Worm (Caenorhabditis elegans): ENCODE data around the gene cest-9.1.

cest-9.1 gene

DNA sequence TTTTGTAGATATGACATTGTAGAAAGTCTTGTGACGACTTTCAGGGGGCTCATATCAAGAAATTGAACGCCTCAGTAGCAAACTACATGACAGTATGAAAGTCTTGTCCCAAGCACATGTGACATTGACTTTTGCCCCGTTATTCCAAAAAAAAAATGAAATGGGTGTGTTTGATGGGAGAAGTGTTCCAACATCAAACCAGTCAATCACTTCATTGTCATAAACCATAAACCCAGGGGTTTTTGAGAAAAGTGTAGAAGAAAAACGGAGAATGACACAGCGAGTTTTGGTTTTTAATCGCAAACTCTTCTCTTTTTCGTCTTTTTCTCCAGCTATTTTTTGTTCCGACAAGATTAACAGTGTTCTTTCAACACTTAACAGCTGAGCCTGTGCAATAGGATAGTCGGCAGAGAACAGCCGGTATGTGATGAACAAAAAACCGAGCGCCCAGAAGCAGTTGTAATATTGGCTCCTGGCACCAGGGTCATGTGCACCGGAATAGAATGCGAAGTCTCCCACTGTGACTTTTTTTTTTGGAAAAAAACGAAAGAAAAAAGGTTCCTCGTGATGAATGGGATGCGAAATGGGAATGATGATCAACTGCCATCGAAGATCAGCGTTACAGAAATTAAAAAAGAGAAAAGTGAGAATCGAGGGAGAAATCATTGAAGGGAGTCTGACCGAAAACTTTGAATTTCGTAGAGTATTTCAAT lies 40.0 kb upstream of the cest-9.1 start:
- TF ChIP-seq hlh-1 (tag; optimal IDR thresholded peaks at IDR 0.05): peak; percentile 1
- no peak for TF ChIP-seq cnd-1 (tag; optimal IDR thresholded peaks at IDR 0.05)

ce11 chrX:12186592-12186991 lies 39.4 kb upstream of the cest-9.1 start:
- no peak for TF ChIP-seq ceh-43 (GFP tag; optimal IDR thresholded peaks at IDR 0.05)
- no peak for TF ChIP-seq ham-2 (GFP tag; optimal IDR thresholded peaks at IDR 0.05)
- TF ChIP-seq elt-1 (tag; optimal IDR thresholded peaks at IDR 0.05; ENCODE audit: borderline replicate concordance, insufficient read depth): no peak
- no peak for TF ChIP-seq ztf-11 (tag; optimal IDR thresholded peaks at IDR 0.05)
- no peak for TF ChIP-seq mep-1 (tag; optimal IDR thresholded peaks at IDR 0.05)
- no peak for TF ChIP-seq nhr-76 (tag; optimal IDR thresholded peaks at IDR 0.05)
- no peak for TF ChIP-seq ceh-83 (GFP tag; optimal IDR thresholded peaks at IDR 0.05)
- no peak for TF ChIP-seq ces-1 (GFP tag; optimal IDR thresholded peaks at IDR 0.05)

DNA sequence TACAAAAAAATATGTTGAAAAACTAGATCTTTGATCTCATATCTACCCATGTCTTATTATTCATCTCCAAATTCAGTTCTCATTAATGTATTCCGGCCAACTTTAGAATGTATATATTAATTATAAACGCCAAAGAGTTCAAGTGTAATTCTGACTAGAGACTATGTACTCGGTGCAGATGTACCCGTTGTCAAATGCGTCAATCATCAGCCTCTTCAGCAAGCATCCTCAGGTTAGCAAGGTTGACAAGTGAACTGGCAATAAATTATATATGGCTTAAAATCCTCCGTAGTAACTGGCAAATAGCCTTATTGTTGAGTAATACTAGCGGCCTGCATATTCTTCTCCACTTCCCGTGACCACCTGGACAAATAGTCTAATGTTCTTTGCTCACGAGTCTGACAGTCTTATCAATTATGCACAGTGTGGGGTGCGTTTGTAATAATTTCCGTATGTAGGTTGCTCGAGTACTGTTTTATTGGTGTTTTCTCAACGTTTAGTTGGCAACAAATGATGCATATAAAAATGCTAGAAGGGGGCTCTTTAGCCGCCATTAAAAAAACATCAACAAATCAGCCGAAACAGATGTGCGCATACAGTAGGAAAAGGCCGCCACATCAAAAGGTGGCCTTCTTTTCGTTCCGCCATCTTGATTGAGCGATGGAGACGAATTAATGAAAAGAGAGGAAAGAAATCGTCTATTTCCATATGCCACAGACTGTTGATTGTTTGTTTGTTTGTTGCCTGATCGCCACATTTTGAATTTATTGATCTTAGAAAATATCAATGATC lies 37.5 kb upstream of the cest-9.1 start:
- no peak for TF ChIP-seq unc-120 (tag; optimal IDR thresholded peaks at IDR 0.05; ENCODE audit: poor library complexity, severe bottlenecking)
- no peak for TF ChIP-seq mep-1 (tag; optimal IDR thresholded peaks at IDR 0.05)
- TF ChIP-seq unc-62 (GFP tag; optimal IDR thresholded peaks at IDR 0.05): peak; percentile 21
- TF ChIP-seq lin-32 (GFP tag; optimal IDR thresholded peaks at IDR 0.05): peak; percentile 60
- TF ChIP-seq ztf-11 (tag; optimal IDR thresholded peaks at IDR 0.05): no peak
- TF ChIP-seq ceh-43 (GFP tag; optimal IDR thresholded peaks at IDR 0.05): no peak
- no peak for TF ChIP-seq mab-5 (tag; optimal IDR thresholded peaks at IDR 0.05)
- no peak for TF ChIP-seq nhr-237 (tag; optimal IDR thresholded peaks at IDR 0.05)
- TF ChIP-seq sem-2 (GFP tag; optimal IDR thresholded peaks at IDR 0.05): no peak
- no peak for TF ChIP-seq blmp-1 (tag; optimal IDR thresholded peaks at IDR 0.05)
- no peak for TF ChIP-seq elt-3 (tag; optimal IDR thresholded peaks at IDR 0.05)
- TF ChIP-seq lin-13 (tag; optimal IDR thresholded peaks at IDR 0.05): no peak
- no peak for TF ChIP-seq nhr-76 (tag; optimal IDR thresholded peaks at IDR 0.05)
- TF ChIP-seq lsy-2 (tag; optimal IDR thresholded peaks at IDR 0.05): no peak
- peak; percentile 46 for TF ChIP-seq nhr-2 (tag; optimal IDR thresholded peaks at IDR 0.05)

DNA sequence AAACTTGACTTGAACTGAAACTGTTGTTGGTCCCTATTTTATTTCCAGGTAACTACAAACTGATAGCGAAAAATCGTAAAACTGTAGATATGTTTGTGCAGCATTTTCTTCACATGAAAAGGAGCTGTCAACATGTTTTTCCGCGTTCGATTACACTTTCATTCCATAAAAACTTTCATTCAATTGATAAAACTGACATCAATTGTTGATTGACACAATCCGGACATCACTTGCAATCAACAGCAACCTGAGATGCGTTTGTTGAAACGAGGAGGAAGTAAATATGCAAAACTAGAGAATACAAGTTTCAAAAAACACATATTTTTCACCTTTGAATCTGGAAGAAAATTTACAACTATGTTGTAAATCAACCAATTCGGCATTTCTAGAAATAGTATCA lies 28.6 kb upstream of the cest-9.1 start:
- TF ChIP-seq drap-1 (GFP tag; optimal IDR thresholded peaks at IDR 0.05) (no peak), ceh-43 (GFP tag; optimal IDR thresholded peaks at IDR 0.05) (no peak), pha-4 (tag; optimal IDR thresholded peaks at IDR 0.05) (no peak), unc-62 (GFP tag; optimal IDR thresholded peaks at IDR 0.05) (no peak), snpc-4 (tag; optimal IDR thresholded peaks at IDR 0.05) (no peak), lsy-2 (tag; optimal IDR thresholded peaks at IDR 0.05) (no peak), ham-2 (GFP tag; optimal IDR thresholded peaks at IDR 0.05) (no peak), bed-3 (GFP tag; optimal IDR thresholded peaks at IDR 0.05) (no peak), cnd-1 (tag; optimal IDR thresholded peaks at IDR 0.05) (no peak), lin-32 (GFP tag; optimal IDR thresholded peaks at IDR 0.05) (no peak), elt-3 (tag; optimal IDR thresholded peaks at IDR 0.05) (no peak)

- no peak for TF ChIP-seq nhr-76 (tag; optimal IDR thresholded peaks at IDR 0.05)
- peak; percentile 4 for TF ChIP-seq ces-1 (GFP tag; optimal IDR thresholded peaks at IDR 0.05)
These were observed 27.7 kb upstream of the cest-9.1 start for ce11 chrX:12198298-12198697.

DNA sequence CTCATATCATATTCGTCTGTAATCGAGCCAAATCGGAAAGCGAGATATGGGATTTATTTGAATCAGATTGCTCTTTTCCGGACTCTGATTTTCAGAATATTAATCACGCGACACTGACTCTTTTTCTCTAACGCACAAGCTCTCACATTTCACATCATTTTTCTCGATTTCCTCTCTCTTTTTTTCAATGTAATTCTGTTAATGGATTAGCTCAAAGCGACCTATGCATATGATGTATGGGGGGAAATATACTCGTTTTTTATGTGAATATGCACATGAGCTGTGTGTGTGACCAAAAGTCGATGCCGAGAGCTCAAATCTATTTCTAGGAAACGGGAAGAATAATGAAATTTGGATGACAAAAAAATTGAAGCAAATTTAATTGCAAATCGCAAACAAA lies 25.4 kb upstream of the cest-9.1 start:
- TF ChIP-seq unc-62 (GFP tag; optimal IDR thresholded peaks at IDR 0.05) (no peak), mls-2 (tag; optimal IDR thresholded peaks at IDR 0.05) (no peak), nhr-12 (tag; optimal IDR thresholded peaks at IDR 0.05) (no peak), zip-8 (tag; optimal IDR thresholded peaks at IDR 0.05) (no peak), ces-1 (GFP tag; optimal IDR thresholded peaks at IDR 0.05) (no peak), cnd-1 (tag; optimal IDR thresholded peaks at IDR 0.05) (no peak), blmp-1 (tag; optimal IDR thresholded peaks at IDR 0.05) (no peak)
